Fruit fly (Drosophila melanogaster) whole organism, embryonic: Measurements from ENCODE around the gene CG15408.
A peak's percentile ranks its signal among the peaks of the same experiment; 100 is the strongest.

Experiments used
- ATbp ChIP-seq: fragments of 200-800 bp; sonication (Bioruptor generic); optimal IDR thresholded peaks from 2 replicates; lab custom pipeline; 2017; ENCODE audit warnings: missing biosample characterization, mild to moderate bottlenecking, missing genetic modification characterization, missing genetic modification reagents
- CG11398 ChIP-seq: fragments of 200-800 bp; sonication (Bioruptor generic); optimal IDR thresholded peaks from 2 replicates; lab custom pipeline; 2016; ENCODE audit warnings: missing biosample characterization, missing genetic modification characterization
- CG11504 ChIP-seq: fragments of 200-800 bp; sonication (Bioruptor generic); optimal IDR thresholded peaks from 3 replicates; lab custom pipeline; 2019; ENCODE audit warnings: missing biosample characterization, mild to moderate bottlenecking, missing genetic modification characterization, moderate library complexity
- CG13775 ChIP-seq: fragments of 200-800 bp; sonication (Bioruptor generic); optimal IDR thresholded peaks from 3 replicates; lab custom pipeline; 2017; ENCODE audit warnings: missing biosample characterization, mild to moderate bottlenecking, missing genetic modification characterization
- CG13894 ChIP-seq: fragments of 200-800 bp; sonication (Bioruptor generic); optimal IDR thresholded peaks from 3 replicates; lab custom pipeline; 2018; ENCODE audit warnings: missing biosample characterization, mild to moderate bottlenecking, missing genetic modification characterization, moderate library complexity
- CG15696 ChIP-seq: fragments of 200-800 bp; sonication (Bioruptor generic); optimal IDR thresholded peaks from 2 replicates; lab custom pipeline; 2019; ENCODE audit warnings: missing biosample characterization, mild to moderate bottlenecking, missing genetic modification characterization, moderate library complexity
- CG1602 ChIP-seq: fragments of 200-800 bp; sonication (Bioruptor generic); optimal IDR thresholded peaks from 3 replicates; lab custom pipeline; 2016; ENCODE audit warnings: missing biosample characterization, missing genetic modification characterization
- CG18262 ChIP-seq: fragments of 200-800 bp; optimal IDR thresholded peaks from 3 replicates; lab custom pipeline; 2019; ENCODE audit warnings: missing biosample characterization, mild to moderate bottlenecking, missing genetic modification characterization, moderate library complexity
- CG2889 ChIP-seq: fragments of 200-800 bp; sonication (Bioruptor generic); IDR thresholded peaks from 3 replicates; pipeline ENCODE4 v1.3.6; 2022; ENCODE audit warnings: missing biosample characterization, missing genetic modification characterization
- CG30403 ChIP-seq: fragments of 200-800 bp; sonication (Bioruptor generic); optimal IDR thresholded peaks from 3 replicates; lab custom pipeline; 2016; ENCODE audit warnings: missing biosample characterization, missing genetic modification characterization
- CG3065 ChIP-seq: fragments of 200-800 bp; sonication (Bioruptor generic); optimal IDR thresholded peaks from 2 replicates; lab custom pipeline; 2016; ENCODE audit warnings: missing biosample characterization, missing genetic modification characterization
- CG31441 ChIP-seq: fragments of 200-800 bp; sonication (Bioruptor generic); IDR thresholded peaks from 2 replicates; pipeline ENCODE4 v1.3.6; 2022; ENCODE audit warnings: missing biosample characterization, missing genetic modification characterization
- CG34376 ChIP-seq: fragments of 200-800 bp; sonication (Bioruptor generic); optimal IDR thresholded peaks from 2 replicates; lab custom pipeline; 2018; ENCODE audit warnings: missing biosample characterization, mild to moderate bottlenecking, missing genetic modification characterization
- CG4707 ChIP-seq: fragments of 200-800 bp; sonication (Bioruptor generic); optimal IDR thresholded peaks from 2 replicates; lab custom pipeline; 2018; ENCODE audit warnings: missing biosample characterization, mild to moderate bottlenecking, missing genetic modification characterization, moderate library complexity
- CG5245 ChIP-seq: fragments of 200-800 bp; sonication (Bioruptor generic); optimal IDR thresholded peaks from 3 replicates; lab custom pipeline; 2016; ENCODE audit warnings: missing biosample characterization, missing genetic modification characterization
- CG6765 ChIP-seq: fragments of 200-800 bp; sonication (Bioruptor generic); optimal IDR thresholded peaks from 3 replicates; lab custom pipeline; 2017; ENCODE audit warnings: missing biosample characterization, mild to moderate bottlenecking, missing genetic modification characterization
- CG9817 ChIP-seq: fragments of 200-800 bp; sonication (Bioruptor generic); optimal IDR thresholded peaks from 2 replicates; lab custom pipeline; 2018; ENCODE audit warnings: missing biosample characterization, mild to moderate bottlenecking, missing genetic modification characterization, moderate library complexity
- CkIIα-i1 ChIP-seq: fragments of 200-800 bp; sonication (Bioruptor generic); IDR thresholded peaks from 2 replicates; pipeline ENCODE4 v1.3.6; 2022; ENCODE audit warnings: missing biosample characterization, missing genetic modification characterization
- CrebB ChIP-seq: fragments of 200-800 bp; sonication (Bioruptor generic); optimal IDR thresholded peaks from 3 replicates; lab custom pipeline; 2018; ENCODE audit warnings: missing biosample characterization, mild to moderate bottlenecking, missing genetic modification characterization
- D ChIP-seq, 2 experiments: fragments of 200-800 bp in 1 of 2; fragments of >200 bp in 1 of 2; sonication (Bioruptor generic) in 1 of 2; optimal IDR thresholded peaks; 2 replicates in 1 of 2; 3 replicates in 1 of 2; lab custom pipeline; 2017; ENCODE audit warnings: mild to moderate bottlenecking in 1 of 2, missing biosample characterization in 1 of 2, missing genetic modification characterization in 1 of 2, missing genetic modification reagents in 1 of 2
- Dip3 ChIP-seq: fragments of 200-800 bp; sonication (Bioruptor generic); optimal IDR thresholded peaks from 3 replicates; lab custom pipeline; 2016; ENCODE audit warnings: missing biosample characterization, missing genetic modification characterization
- Elba2 ChIP-seq: fragments of 200-800 bp; sonication (Bioruptor generic); optimal IDR thresholded peaks from 3 replicates; lab custom pipeline; 2016; ENCODE audit warnings: missing biosample characterization, missing genetic modification characterization
- Gug ChIP-seq: fragments of 200-800 bp; sonication (Bioruptor generic); IDR thresholded peaks from 4 replicates; pipeline ENCODE4 v1.3.6; 2022; ENCODE audit warnings: missing biosample characterization, missing genetic modification characterization
- H2.0 ChIP-seq: fragments of 200-800 bp; sonication (Bioruptor generic); IDR thresholded peaks from 2 replicates; pipeline ENCODE4 v1.3.6; 2022; ENCODE audit warnings: missing biosample characterization, missing genetic modification characterization
- Hand ChIP-seq: fragments of 200-800 bp; sonication (Bioruptor generic); optimal IDR thresholded peaks from 2 replicates; lab custom pipeline; 2017; ENCODE audit warnings: mild to moderate bottlenecking, missing biosample characterization, missing genetic modification reagents, missing genetic modification characterization
- Hmx ChIP-seq: fragments of 200-800 bp; sonication (Bioruptor generic); optimal IDR thresholded peaks from 2 replicates; lab custom pipeline; 2016; ENCODE audit warnings: missing biosample characterization, missing genetic modification characterization
- Kr ChIP-seq: fragments of 200-800 bp; sonication (Bioruptor generic); optimal IDR thresholded peaks from 2 replicates; lab custom pipeline; 2017; ENCODE audit warnings: missing biosample characterization, mild to moderate bottlenecking, missing genetic modification characterization
- Mes4 ChIP-seq: fragments of 200-800 bp; sonication (Bioruptor generic); optimal IDR thresholded peaks from 2 replicates; lab custom pipeline; 2016; ENCODE audit warnings: missing biosample characterization, missing genetic modification characterization
- Mrtf ChIP-seq: fragments of 200-800 bp; sonication (Bioruptor generic); IDR thresholded peaks from 3 replicates; pipeline ENCODE4 v1.3.6; 2022; ENCODE audit warnings: missing biosample characterization, missing genetic modification characterization
- NK7.1 ChIP-seq: fragments of 200-800 bp; sonication (Bioruptor generic); optimal IDR thresholded peaks from 3 replicates; lab custom pipeline; 2016; ENCODE audit warnings: missing biosample characterization, missing genetic modification characterization
- Sox102F ChIP-seq: fragments of 200-800 bp; sonication (Bioruptor generic); optimal IDR thresholded peaks from 2 replicates; lab custom pipeline; 2018; ENCODE audit warnings: missing biosample characterization, mild to moderate bottlenecking, missing genetic modification characterization, moderate library complexity
- Taf1 ChIP-seq: fragments of 200-800 bp; sonication (Bioruptor generic); IDR thresholded peaks from 2 replicates; pipeline ENCODE4 v1.3.6; 2022; ENCODE audit warnings: missing biosample characterization, missing genetic modification characterization
- dm ChIP-seq: fragments of 200-800 bp; sonication (Bioruptor generic); optimal IDR thresholded peaks from 3 replicates; lab custom pipeline; 2016; ENCODE audit warnings: missing biosample characterization, missing genetic modification characterization
- emc ChIP-seq: fragments of 200-800 bp; sonication (Bioruptor generic); optimal IDR thresholded peaks from 2 replicates; lab custom pipeline; 2016; ENCODE audit warnings: missing biosample characterization, missing genetic modification characterization
- eve ChIP-seq, 2 experiments: fragments of >200 bp; optimal IDR thresholded peaks; 2 replicates each; lab custom pipeline; 2017; ENCODE audit warnings: missing biosample characterization in 2 of 2, missing genetic modification characterization in 2 of 2
- fd96Cb ChIP-seq: fragments of 200-800 bp; sonication (Bioruptor generic); optimal IDR thresholded peaks from 2 replicates; lab custom pipeline; 2018; ENCODE audit warnings: missing biosample characterization, mild to moderate bottlenecking, missing genetic modification characterization, moderate library complexity
- fu2 ChIP-seq: fragments of 200-800 bp; sonication (Bioruptor generic); optimal IDR thresholded peaks from 2 replicates; lab custom pipeline; 2016; ENCODE audit warnings: missing biosample characterization, missing genetic modification characterization
- gem ChIP-seq: fragments of 200-800 bp; sonication (Bioruptor generic); optimal IDR thresholded peaks from 2 replicates; lab custom pipeline; 2019; ENCODE audit warnings: missing biosample characterization, mild to moderate bottlenecking, missing genetic modification characterization, moderate library complexity
- ind ChIP-seq: fragments of 200-800 bp; sonication (Bioruptor generic); optimal IDR thresholded peaks from 3 replicates; lab custom pipeline; 2016; ENCODE audit warnings: missing biosample characterization, missing genetic modification characterization
- jing ChIP-seq: fragments of 200-800 bp; sonication (Bioruptor generic); optimal IDR thresholded peaks from 2 replicates; lab custom pipeline; 2018; ENCODE audit warnings: missing biosample characterization, mild to moderate bottlenecking, missing genetic modification characterization
- kah ChIP-seq: fragments of 200-800 bp; sonication (Bioruptor generic); optimal IDR thresholded peaks from 2 replicates; lab custom pipeline; 2018; ENCODE audit warnings: missing biosample characterization, mild to moderate bottlenecking, missing genetic modification characterization
- maf-S ChIP-seq: fragments of 200-800 bp; sonication (Bioruptor generic); optimal IDR thresholded peaks from 2 replicates; lab custom pipeline; 2016; ENCODE audit warnings: missing biosample characterization, missing genetic modification characterization
- org-1 ChIP-seq: fragments of 200-800 bp; sonication (Bioruptor generic); optimal IDR thresholded peaks from 2 replicates; lab custom pipeline; 2017; ENCODE audit warnings: missing biosample characterization, missing genetic modification characterization
- prd ChIP-seq, 3 experiments: fragments of >200 bp in 2 of 3; fragments of 200-800 bp in 1 of 3; sonication (Bioruptor generic) in 1 of 3; optimal IDR thresholded peaks in 2 of 3; IDR thresholded peaks in 1 of 3; 2 replicates in 2 of 3; 3 replicates in 1 of 3; pipeline versions ENCODE4 v1.3.6 to Lab custom; 2017 to 2022; ENCODE audit warnings: missing biosample characterization in 1 of 3, missing genetic modification characterization in 1 of 3
- psq ChIP-seq: fragments of 200-800 bp; sonication (Bioruptor generic); optimal IDR thresholded peaks from 2 replicates; lab custom pipeline; 2017; ENCODE audit warnings: missing biosample characterization, missing genetic modification characterization
- rib ChIP-seq: fragments of 200-800 bp; sonication (Bioruptor generic); IDR thresholded peaks from 2 replicates; pipeline ENCODE4 v1.3.6; 2022; ENCODE audit warnings: missing biosample characterization, missing genetic modification characterization
- sima ChIP-seq: fragments of 200-800 bp; sonication (Bioruptor generic); optimal IDR thresholded peaks from 2 replicates; lab custom pipeline; 2016; ENCODE audit warnings: missing biosample characterization, missing genetic modification characterization
- sisA ChIP-seq: fragments of 200-800 bp; sonication (Bioruptor generic); IDR thresholded peaks from 2 replicates; pipeline ENCODE4 v1.3.6; 2022; ENCODE audit warnings: missing biosample characterization, missing genetic modification characterization
- sr ChIP-seq: fragments of 200-800 bp; sonication (Bioruptor generic); IDR thresholded peaks from 3 replicates; pipeline ENCODE4 v1.3.6; 2022; ENCODE audit warnings: missing biosample characterization, missing genetic modification characterization
- stc ChIP-seq: fragments of 200-800 bp; sonication (Bioruptor generic); IDR thresholded peaks from 2 replicates; pipeline ENCODE4 v1.3.6; 2022; ENCODE audit warnings: missing biosample characterization, missing genetic modification characterization
- tup ChIP-seq: fragments of 200-800 bp; sonication (Bioruptor generic); optimal IDR thresholded peaks from 2 replicates; lab custom pipeline; 2016; ENCODE audit warnings: missing biosample characterization, mild to moderate bottlenecking, missing genetic modification characterization, moderate library complexity
- twi ChIP-seq: fragments of 200-800 bp; optimal IDR thresholded peaks from 2 replicates; lab custom pipeline; 2019; ENCODE audit warnings: missing biosample characterization, mild to moderate bottlenecking, missing genetic modification characterization, moderate library complexity

The CG15408 gene

DNA sequence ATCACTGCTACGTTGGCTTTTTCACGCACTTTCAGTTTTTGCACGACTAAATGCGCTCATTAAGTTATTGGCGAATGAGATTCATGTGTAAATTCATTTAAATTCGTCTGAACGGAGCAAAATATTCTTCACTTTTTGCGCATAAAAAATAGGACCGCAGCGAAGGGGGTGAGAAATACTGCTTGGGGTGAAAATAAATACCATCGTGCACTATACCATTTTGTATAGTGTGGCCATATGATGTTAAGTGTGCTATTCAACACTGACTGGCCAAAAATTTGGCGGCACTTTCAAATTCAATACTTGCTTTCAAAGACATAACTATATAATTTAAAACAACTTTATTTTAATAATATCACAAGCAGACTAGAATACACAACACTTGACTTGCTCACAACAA, 40.6 kb downstream of the CG15408 start, which contains the start of gene GramD1B (continued):
- TF ChIP-seq Elba2 (no peak), CG30403 (peak; percentile 2), CG2889 (GFP tag; lab: Robert Waterston, UW) (no peak), CG5245 (no peak), CG11504 (peak; percentile 6), CG11398 (GFP tag; lab: Kevin White, UChicago) (no peak), sima (no peak), emc (no peak), Hand (GFP tag; lab: Kevin White, UChicago) (no peak), CG6765 (GFP tag; lab: Kevin White, UChicago) (no peak), tup (GFP tag; lab: Kevin White, UChicago) (no peak), CG1602 (no peak), ind (no peak), kah (no peak), CG9817 (tag; lab: Kevin White, UChicago) (no peak), psq (GFP tag; lab: Kevin White, UChicago) (no peak), org-1 (GFP tag; lab: Kevin White, UChicago) (no peak), sisA (GFP tag; lab: Robert Waterston, UW) (no peak), Mrtf (GFP tag; lab: Robert Waterston, UW) (no peak), CG13894 (tag; lab: Kevin White, UChicago) (no peak), CG34376 (GFP tag; lab: Kevin White, UChicago) (no peak), sr (no peak), NK7.1 (GFP tag; lab: Kevin White, UChicago) (no peak), prd (optimal IDR thresholded peaks at IDR 0.05; lab: Kevin White, UChicago) (no peak), prd (GFP tag; IDR thresholded peaks at IDR 0.05; lab: Robert Waterston, UW) (0 out of 3 replicates have a peak, but pooled peaks have one; percentile 27), ATbp (GFP tag; lab: Kevin White, UChicago) (no peak), Taf1 (no peak), CkIIα-i1 (GFP tag; lab: Robert Waterston, UW) (no peak), CrebB (tag; lab: Kevin White, UChicago) (peak; percentile 49), dm (no peak), Mes4 (GFP tag; lab: Kevin White, UChicago) (no peak), CG13775 (GFP tag; lab: Kevin White, UChicago) (no peak), twi (tag; lab: Kevin White, UChicago) (no peak), Dip3 (GFP tag; lab: Kevin White, UChicago) (no peak), gem (tag; lab: Kevin White, UChicago) (no peak), CG18262 (tag; lab: Kevin White, UChicago) (peak; percentile 11), Sox102F (GFP tag; lab: Kevin White, UChicago) (no peak), Kr (GFP tag; lab: Kevin White, UChicago) (no peak), fd96Cb (tag; lab: Kevin White, UChicago) (no peak), D (optimal IDR thresholded peaks at IDR 0.05; lab: Kevin White, UChicago) (no peak), D (GFP tag; optimal IDR thresholded peaks at IDR 0.05; lab: Kevin White, UChicago) (no peak), CG4707 (GFP tag; lab: Kevin White, UChicago) (no peak), CG15696 (tag; lab: Kevin White, UChicago) (no peak), CG3065 (GFP tag; lab: Kevin White, UChicago) (no peak), jing (GFP tag; lab: Kevin White, UChicago) (no peak), Gug (GFP tag; lab: Robert Waterston, UW) (no peak), Hmx (GFP tag; lab: Kevin White, UChicago) (no peak), eve (GFP tag; optimal IDR thresholded peaks at IDR 0.05; lab: Kevin White, UChicago) (no peak), H2.0 (GFP tag; lab: Robert Waterston, UW) (no peak), fu2 (GFP tag; lab: Kevin White, UChicago) (peak; percentile 7), rib (peak; percentile 57; the same call in 1 of the 2 replicates), CG31441 (GFP tag; lab: Robert Waterston, UW) (no peak; the same call in 1 of the 2 replicates), maf-S (GFP tag; lab: Kevin White, UChicago) (no peak), stc (no peak)
